Fruit fly (Drosophila melanogaster): ENCODE data around the gene CG13794.

CG13794 gene

DNA sequence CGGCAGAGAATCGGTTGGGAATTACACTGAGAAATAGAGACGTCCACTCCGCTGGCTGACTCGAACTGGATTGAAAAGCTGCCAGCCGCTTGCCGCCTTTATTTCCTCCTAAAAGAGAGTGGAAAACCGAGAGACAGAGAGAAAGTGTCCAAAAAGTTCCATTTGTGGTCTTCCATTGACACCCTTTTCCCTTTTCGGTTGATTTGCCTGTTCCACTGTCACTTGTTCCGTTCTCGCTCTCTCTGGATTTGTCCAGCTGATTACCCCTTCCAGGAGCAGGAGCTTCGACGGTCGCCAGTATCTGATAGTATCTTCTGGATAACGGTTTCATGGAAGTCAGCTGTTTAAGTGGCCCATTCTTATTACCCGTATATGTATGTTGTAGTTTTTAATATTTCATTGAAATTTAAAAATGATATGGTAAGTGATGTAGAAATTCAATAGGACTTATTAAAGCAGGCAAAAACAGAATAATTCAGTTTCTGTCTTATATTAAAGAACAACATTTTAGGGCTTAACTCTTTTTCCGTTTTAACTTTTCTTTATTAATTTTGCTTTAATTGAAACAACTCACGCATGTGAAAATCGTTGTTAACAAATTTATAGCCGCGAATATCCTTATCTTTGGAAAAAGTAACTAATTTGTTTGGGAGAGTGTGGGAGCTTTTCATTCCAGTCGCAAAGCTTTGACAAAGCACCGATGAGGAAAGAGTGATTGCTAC, 47.4 kb downstream of the CG13794 start, which contains the start of gene Slob (continued):
- TF ChIP-seq Sox100B (GFP tag; optimal IDR thresholded peaks at IDR 0.05) (peak; percentile 2), CG4820 (GFP tag; optimal IDR thresholded peaks at IDR 0.05) (no peak), insv (GFP tag; optimal IDR thresholded peaks at IDR 0.05) (no peak), CG7839 (tag; optimal IDR thresholded peaks at IDR 0.05) (peak; percentile 28), CG18476 (GFP tag; optimal IDR thresholded peaks at IDR 0.05) (no peak), Hr51 (GFP tag; optimal IDR thresholded peaks at IDR 0.05) (peak in 1 of 2 experiments; percentile 1), CG17359 (tag; optimal IDR thresholded peaks at IDR 0.05) (peak; percentile 17), CG10147 (GFP tag; optimal IDR thresholded peaks at IDR 0.05) (peak; percentile 44), HLHmδ (GFP tag; optimal IDR thresholded peaks at IDR 0.05) (no peak), CG16813 (GFP tag; IDR thresholded peaks at IDR 0.05; ENCODE audit: partially characterized antibody) (no peak), Atf-2 (GFP tag; optimal IDR thresholded peaks at IDR 0.05) (no peak), CG6272 (GFP tag; IDR thresholded peaks at IDR 0.05) (no peak), CkIIα-i1 (GFP tag; IDR thresholded peaks at IDR 0.05) (no peak), NFAT (GFP tag; IDR thresholded peaks at IDR 0.05) (no peak), CG7556 (GFP tag; optimal IDR thresholded peaks at IDR 0.05) (peak; percentile 1), cas (GFP tag; IDR thresholded peaks at IDR 0.05) (no peak), sug (tag; optimal IDR thresholded peaks at IDR 0.05) (no peak), sr (GFP tag; IDR thresholded peaks at IDR 0.05) (no peak), NfI (GFP tag; optimal IDR thresholded peaks at IDR 0.05) (no peak), Oaz (GFP tag; IDR thresholded peaks at IDR 0.05) (no peak), gsb (GFP tag; IDR thresholded peaks at IDR 0.05) (no peak), Hr39 (optimal IDR thresholded peaks at IDR 0.05) (no peak), ci (GFP tag; IDR thresholded peaks at IDR 0.05) (no peak), disco-r (GFP tag; optimal IDR thresholded peaks at IDR 0.05) (no peak), CG6175 (GFP tag; IDR thresholded peaks at IDR 0.05) (no peak), CG1792 (GFP tag; optimal IDR thresholded peaks at IDR 0.05) (no peak), E2f2 (GFP tag; IDR thresholded peaks at IDR 0.05) (no peak), CG3163 (GFP tag; optimal IDR thresholded peaks at IDR 0.05) (no peak), chinmo (GFP tag; IDR thresholded peaks at IDR 0.05; ENCODE audit: partially characterized antibody) (no peak), CG3281 (GFP tag; optimal IDR thresholded peaks at IDR 0.05) (peak; percentile 39), exex (tag; optimal IDR thresholded peaks at IDR 0.05) (peak; percentile 49), peb (GFP tag; IDR thresholded peaks at IDR 0.05) (no peak), Trl (optimal IDR thresholded peaks at IDR 0.05) (peak; percentile 4 to 47), Trl (GFP tag; optimal IDR thresholded peaks at IDR 0.05) (no peak), CG17829 (tag; optimal IDR thresholded peaks at IDR 0.05) (no peak), bab2 (GFP tag; optimal IDR thresholded peaks at IDR 0.05) (no peak), nmo (GFP tag; optimal IDR thresholded peaks at IDR 0.05) (no peak), Aef1 (GFP tag; IDR thresholded peaks at IDR 0.05) (no peak), D19B (GFP tag; optimal IDR thresholded peaks at IDR 0.05) (no peak), CG15514 (GFP tag; optimal IDR thresholded peaks at IDR 0.05) (peak; percentile 3), sens (GFP tag) (peak; percentile 31), CG9797 (GFP tag; optimal IDR thresholded peaks at IDR 0.05) (no peak), pros (GFP tag; optimal IDR thresholded peaks at IDR 0.05) (no peak), CG1233 (GFP tag; optimal IDR thresholded peaks at IDR 0.05) (no peak), bigmax (GFP tag; optimal IDR thresholded peaks at IDR 0.05) (no peak), Lhr (GFP tag; optimal IDR thresholded peaks at IDR 0.05) (no peak), Fer3 (tag; optimal IDR thresholded peaks at IDR 0.05) (no peak), cato (GFP tag; optimal IDR thresholded peaks at IDR 0.05; ENCODE audit: borderline replicate concordance) (no peak), Lim3 (GFP tag; IDR thresholded peaks at IDR 0.05) (no peak), CG30403 (GFP tag; optimal IDR thresholded peaks at IDR 0.05) (no peak), CG30431 (GFP tag; optimal IDR thresholded peaks at IDR 0.05) (no peak)

Data from whole organism, embryonic.